Fruit fly (Drosophila melanogaster): ENCODE measurements around the gene Rpn13R.

Rpn13R gene

dm6 chrX:5113091-5113490, 18.6 kb upstream of the Rpn13R start (continued):
- TF ChIP-seq CG3847 (GFP tag; IDR thresholded peaks at IDR 0.05) (no peak), Dref (GFP tag; IDR thresholded peaks at IDR 0.05) (no peak), row (GFP tag; IDR thresholded peaks at IDR 0.05) (peak; percentile 33; the same call in 1 of the 3 replicates), CG2678 (tag; optimal IDR thresholded peaks at IDR 0.05) (peak; percentile 18), sna (GFP tag; IDR thresholded peaks at IDR 0.05; ENCODE audit: partially characterized antibody) (no peak), Doc2 (GFP tag; IDR thresholded peaks at IDR 0.05) (no peak), br (optimal IDR thresholded peaks at IDR 0.05) (no peak), Poxn (GFP tag; IDR thresholded peaks at IDR 0.05) (no peak), Deaf1 (tag; optimal IDR thresholded peaks at IDR 0.05) (no peak), Dp (GFP tag; optimal IDR thresholded peaks at IDR 0.05) (no peak), CG4282 (GFP tag; optimal IDR thresholded peaks at IDR 0.05) (no peak), Hr51 (GFP tag; optimal IDR thresholded peaks at IDR 0.05) (peak in 1 of 2 experiments; percentile 14)

- no peak for TF ChIP-seq knrl (GFP tag; IDR thresholded peaks at IDR 0.05; ENCODE audit: partially characterized antibody)
- peak; percentile 21 for TF ChIP-seq PHDP (tag; optimal IDR thresholded peaks at IDR 0.05)
- TF ChIP-seq CG12155 (GFP tag; optimal IDR thresholded peaks at IDR 0.05) = no peak
- no peak for TF ChIP-seq jing (GFP tag; optimal IDR thresholded peaks at IDR 0.05)
- TF ChIP-seq run (tag; optimal IDR thresholded peaks at IDR 0.05) = no peak
- TF ChIP-seq vnd (GFP tag; IDR thresholded peaks at IDR 0.05; ENCODE audit: partially characterized antibody) = no peak
- no peak for TF ChIP-seq trem (tag; optimal IDR thresholded peaks at IDR 0.05)
- TF ChIP-seq CG13624 (GFP tag; optimal IDR thresholded peaks at IDR 0.05) = no peak
- no peak for TF ChIP-seq sc (optimal IDR thresholded peaks at IDR 0.05)
- no peak for TF ChIP-seq sc (GFP tag; optimal IDR thresholded peaks at IDR 0.05)
- peak; percentile 46 for TF ChIP-seq Rfx (GFP tag; IDR thresholded peaks at IDR 0.05)
- TF ChIP-seq CrebB (tag; optimal IDR thresholded peaks at IDR 0.05) = no peak
- TF ChIP-seq CG8944 (GFP tag; optimal IDR thresholded peaks at IDR 0.05) = no peak
- peak; percentile 4 for TF ChIP-seq org-1 (GFP tag; optimal IDR thresholded peaks at IDR 0.05)
- no peak for TF ChIP-seq HLHmδ (GFP tag; optimal IDR thresholded peaks at IDR 0.05)
- TF ChIP-seq hkb (optimal IDR thresholded peaks at IDR 0.05) = no peak
- TF ChIP-seq hkb (GFP tag; IDR thresholded peaks at IDR 0.05) = peak; percentile 69
- no peak for TF ChIP-seq CG8281 (tag; optimal IDR thresholded peaks at IDR 0.05)
- TF ChIP-seq rib (GFP tag; IDR thresholded peaks at IDR 0.05) = no peak
- no peak for TF ChIP-seq CG2116 (GFP tag; optimal IDR thresholded peaks at IDR 0.05)
- TF ChIP-seq CG12391 (tag; optimal IDR thresholded peaks at IDR 0.05) = peak; percentile 25
- peak; percentile 4 for TF ChIP-seq ind (GFP tag; optimal IDR thresholded peaks at IDR 0.05)
- TF ChIP-seq eve (GFP tag; optimal IDR thresholded peaks at IDR 0.05) = peak in 1 of 2 experiments; percentile 32
- peak; percentile 11 for TF ChIP-seq ATbp (GFP tag; optimal IDR thresholded peaks at IDR 0.05)
- no peak for TF ChIP-seq CG9797 (GFP tag; optimal IDR thresholded peaks at IDR 0.05)
- peak; percentile 11 for TF ChIP-seq dmrt11E (tag; optimal IDR thresholded peaks at IDR 0.05)
- TF ChIP-seq CG12071 (GFP tag; optimal IDR thresholded peaks at IDR 0.05) = peak; percentile 7
- TF ChIP-seq CG17328 (GFP tag; IDR thresholded peaks at IDR 0.05) = peak; percentile 49; the same call in 1 of the 2 replicates
- no peak for TF ChIP-seq vfl (GFP tag; optimal IDR thresholded peaks at IDR 0.05)
- peak; percentile 18 for TF ChIP-seq CG18476 (GFP tag; optimal IDR thresholded peaks at IDR 0.05)
- TF ChIP-seq CG17802 (tag; optimal IDR thresholded peaks at IDR 0.05) = no peak
- peak; percentile 59 for TF ChIP-seq sisA (GFP tag; IDR thresholded peaks at IDR 0.05)
- TF ChIP-seq Optix (GFP tag; IDR thresholded peaks at IDR 0.05) = no peak; the same call in 2 of the 3 replicates
- TF ChIP-seq gro (GFP tag; optimal IDR thresholded peaks at IDR 0.05) = no peak
- TF ChIP-seq YL-1 (GFP tag; optimal IDR thresholded peaks at IDR 0.05) = no peak
- TF ChIP-seq CG9437 (GFP tag; optimal IDR thresholded peaks at IDR 0.05) = no peak
- peak; percentile 8 for TF ChIP-seq nerfin-1 (tag; optimal IDR thresholded peaks at IDR 0.05)
- peak; percentile 7 for TF ChIP-seq ems (GFP tag; optimal IDR thresholded peaks at IDR 0.05)
- peak; percentile 18 for TF ChIP-seq NfI (GFP tag; optimal IDR thresholded peaks at IDR 0.05)
- no peak for TF ChIP-seq Nf-YC (tag; optimal IDR thresholded peaks at IDR 0.05)
These were observed 12.1 kb downstream of the Rpn13R start for dm6 chrX:5143810-5144209.
